Fruit fly (Drosophila melanogaster) whole organism, embryonic: Measurements from ENCODE around the gene Ptpmeg2.
A peak's percentile ranks its signal among the peaks of the same experiment; 100 is the strongest.

Source experiments
- CG10147 ChIP-seq: fragments of 200-800 bp; sonication (Bioruptor generic); optimal IDR thresholded peaks from 2 replicates; lab custom pipeline; 2019; ENCODE audit warnings: missing biosample characterization, mild to moderate bottlenecking, missing genetic modification characterization, moderate library complexity
- CG10543 ChIP-seq: fragments of 200-800 bp; sonication (Bioruptor generic); optimal IDR thresholded peaks from 3 replicates; lab custom pipeline; 2017; ENCODE audit warnings: missing biosample characterization, mild to moderate bottlenecking, missing genetic modification characterization, moderate library complexity
- CG10565 ChIP-seq: fragments of 200-800 bp; sonication (Bioruptor generic); optimal IDR thresholded peaks from 3 replicates; lab custom pipeline; 2016; ENCODE audit warnings: missing biosample characterization, mild to moderate bottlenecking, missing genetic modification characterization
- CG10979 ChIP-seq: fragments of 200-800 bp; sonication (Bioruptor generic); optimal IDR thresholded peaks from 2 replicates; lab custom pipeline; 2018; ENCODE audit warnings: missing biosample characterization, mild to moderate bottlenecking, missing genetic modification characterization, moderate library complexity
- CG11560 ChIP-seq: fragments of 200-800 bp; sonication (Bioruptor generic); IDR thresholded peaks from 3 replicates; pipeline ENCODE4 v1.3.6; 2022; ENCODE audit warnings: missing biosample characterization, missing genetic modification characterization
- CG12155 ChIP-seq: fragments of 200-800 bp; sonication (Bioruptor generic); optimal IDR thresholded peaks from 3 replicates; lab custom pipeline; 2016; ENCODE audit warnings: missing biosample characterization, missing genetic modification characterization
- CG12744 ChIP-seq: fragments of 200-800 bp; sonication (Bioruptor generic); optimal IDR thresholded peaks from 2 replicates; lab custom pipeline; 2016; ENCODE audit warnings: missing biosample characterization, missing genetic modification characterization
- CG12769 ChIP-seq: fragments of 200-800 bp; sonication (Bioruptor generic); optimal IDR thresholded peaks from 2 replicates; lab custom pipeline; 2019; ENCODE audit warnings: missing biosample characterization, mild to moderate bottlenecking, missing genetic modification characterization, moderate library complexity
- CG13296 ChIP-seq: fragments of 200-800 bp; sonication (Bioruptor generic); optimal IDR thresholded peaks from 3 replicates; lab custom pipeline; 2018; ENCODE audit warnings: missing biosample characterization, mild to moderate bottlenecking, missing genetic modification characterization
- CG13775 ChIP-seq: fragments of 200-800 bp; sonication (Bioruptor generic); optimal IDR thresholded peaks from 3 replicates; lab custom pipeline; 2017; ENCODE audit warnings: missing biosample characterization, mild to moderate bottlenecking, missing genetic modification characterization
- CG14667 ChIP-seq: fragments of 200-800 bp; sonication (Bioruptor generic); IDR thresholded peaks from 2 replicates; pipeline ENCODE4 v1.3.6; 2022; ENCODE audit warnings: missing biosample characterization, missing genetic modification characterization
- CG15011 ChIP-seq: fragments of 200-800 bp; sonication (Bioruptor generic); optimal IDR thresholded peaks from 3 replicates; lab custom pipeline; 2018; ENCODE audit warnings: missing biosample characterization, mild to moderate bottlenecking, missing genetic modification characterization
- CG1602 ChIP-seq: fragments of 200-800 bp; sonication (Bioruptor generic); optimal IDR thresholded peaks from 3 replicates; lab custom pipeline; 2016; ENCODE audit warnings: missing biosample characterization, missing genetic modification characterization
- CG17385 ChIP-seq: fragments of 200-800 bp; sonication (Bioruptor generic); optimal IDR thresholded peaks from 3 replicates; lab custom pipeline; 2018; ENCODE audit warnings: missing biosample characterization, mild to moderate bottlenecking, missing genetic modification characterization
- CG30020 ChIP-seq: fragments of 200-800 bp; optimal IDR thresholded peaks from 2 replicates; lab custom pipeline; 2019; ENCODE audit warnings: missing biosample characterization, mild to moderate bottlenecking, missing genetic modification characterization, moderate library complexity
- CG31365 ChIP-seq: fragments of 200-800 bp; sonication (Bioruptor generic); optimal IDR thresholded peaks from 2 replicates; lab custom pipeline; 2018; ENCODE audit warnings: missing biosample characterization, mild to moderate bottlenecking, missing genetic modification characterization
- CG33557 ChIP-seq: fragments of 200-800 bp; sonication (Bioruptor generic); optimal IDR thresholded peaks from 2 replicates; lab custom pipeline; 2019; ENCODE audit warnings: missing biosample characterization, mild to moderate bottlenecking, missing genetic modification characterization, moderate library complexity
- CG6654 ChIP-seq: fragments of 200-800 bp; sonication (Bioruptor generic); optimal IDR thresholded peaks from 2 replicates; lab custom pipeline; 2017; ENCODE audit warnings: missing biosample characterization, mild to moderate bottlenecking, missing genetic modification characterization
- CG8765 ChIP-seq: fragments of 200-800 bp; sonication (Bioruptor generic); IDR thresholded peaks from 2 replicates; pipeline ENCODE4 v1.3.6; 2022; ENCODE audit warnings: missing biosample characterization, missing genetic modification characterization
- CG8924 ChIP-seq: fragments of 200-800 bp; optimal IDR thresholded peaks from 3 replicates; lab custom pipeline; 2019; ENCODE audit warnings: missing biosample characterization, mild to moderate bottlenecking, missing genetic modification characterization, moderate library complexity
- Fer2 ChIP-seq: fragments of 200-800 bp; sonication (Bioruptor generic); optimal IDR thresholded peaks from 2 replicates; lab custom pipeline; 2018; ENCODE audit warnings: missing biosample characterization, mild to moderate bottlenecking, missing genetic modification characterization, moderate library complexity
- Gsc ChIP-seq: fragments of 200-800 bp; sonication (Bioruptor generic); IDR thresholded peaks from 2 replicates; pipeline ENCODE4 v1.3.6; 2022; ENCODE audit warnings: missing biosample characterization, missing genetic modification characterization
- H2.0 ChIP-seq: fragments of 200-800 bp; sonication (Bioruptor generic); IDR thresholded peaks from 2 replicates; pipeline ENCODE4 v1.3.6; 2022; ENCODE audit warnings: missing biosample characterization, missing genetic modification characterization
- HLHmδ ChIP-seq: fragments of 200-800 bp; sonication (Bioruptor generic); optimal IDR thresholded peaks from 2 replicates; lab custom pipeline; 2018; ENCODE audit warnings: missing biosample characterization, mild to moderate bottlenecking, missing genetic modification characterization, moderate library complexity
- Hand ChIP-seq: fragments of 200-800 bp; sonication (Bioruptor generic); optimal IDR thresholded peaks from 2 replicates; lab custom pipeline; 2017; ENCODE audit warnings: mild to moderate bottlenecking, missing biosample characterization, missing genetic modification reagents, missing genetic modification characterization
- MBD-R2 ChIP-seq: fragments of 200-800 bp; sonication (Bioruptor generic); IDR thresholded peaks from 2 replicates; pipeline ENCODE4 v1.3.6; 2022; ENCODE audit warnings: missing biosample characterization, missing genetic modification characterization
- Max ChIP-seq: fragments of 200-800 bp; sonication (Bioruptor generic); optimal IDR thresholded peaks from 2 replicates; lab custom pipeline; 2016; ENCODE audit warnings: missing biosample characterization, mild to moderate bottlenecking, missing genetic modification characterization
- Mes4 ChIP-seq: fragments of 200-800 bp; sonication (Bioruptor generic); optimal IDR thresholded peaks from 2 replicates; lab custom pipeline; 2016; ENCODE audit warnings: missing biosample characterization, missing genetic modification characterization
- Nf-YA ChIP-seq: fragments of 200-800 bp; sonication (Bioruptor generic); IDR thresholded peaks from 2 replicates; pipeline ENCODE4 v1.3.6; 2022; ENCODE audit warnings: missing biosample characterization, missing genetic modification characterization
- Opbp ChIP-seq: fragments of 200-800 bp; sonication (Bioruptor generic); IDR thresholded peaks from 3 replicates; pipeline ENCODE4 v1.3.6; 2022; ENCODE audit warnings: missing biosample characterization, missing genetic modification characterization; ENCODE audit not compliant: partially characterized antibody
- Rx ChIP-seq: fragments of 200-800 bp; sonication (Bioruptor generic); IDR thresholded peaks from 2 replicates; pipeline ENCODE4 v1.3.6; 2022; ENCODE audit warnings: missing biosample characterization, missing genetic modification characterization
- Side ChIP-seq: fragments of 200-800 bp; sonication (Bioruptor generic); optimal IDR thresholded peaks from 2 replicates; lab custom pipeline; 2016; ENCODE audit warnings: missing biosample characterization, missing genetic modification characterization
- Sry-β ChIP-seq: fragments of 200-800 bp; sonication (Bioruptor generic); optimal IDR thresholded peaks from 2 replicates; lab custom pipeline; 2018; ENCODE audit warnings: missing biosample characterization, mild to moderate bottlenecking, missing genetic modification characterization, moderate library complexity
- ara ChIP-seq: fragments of 200-800 bp; sonication (Bioruptor generic); IDR thresholded peaks from 2 replicates; pipeline ENCODE4 v1.3.6; 2022; ENCODE audit warnings: missing biosample characterization, missing genetic modification characterization
- btn ChIP-seq: fragments of 200-800 bp; sonication (Bioruptor generic); optimal IDR thresholded peaks from 2 replicates; lab custom pipeline; 2016; ENCODE audit warnings: missing biosample characterization, missing genetic modification characterization
- danr ChIP-seq: fragments of 200-800 bp; sonication (Bioruptor generic); IDR thresholded peaks from 2 replicates; pipeline ENCODE4 v1.3.6; 2022; ENCODE audit warnings: missing biosample characterization, missing genetic modification characterization
- eyg ChIP-seq: fragments of 200-800 bp; sonication (Bioruptor generic); optimal IDR thresholded peaks from 3 replicates; lab custom pipeline; 2016; ENCODE audit warnings: missing biosample characterization, missing genetic modification characterization
- grn ChIP-seq: fragments of 200-800 bp; sonication (Bioruptor generic); optimal IDR thresholded peaks from 3 replicates; lab custom pipeline; 2017; ENCODE audit warnings: missing biosample characterization, missing genetic modification characterization
- her ChIP-seq: fragments of 200-800 bp; sonication (Bioruptor generic); optimal IDR thresholded peaks from 2 replicates; lab custom pipeline; 2016; ENCODE audit warnings: missing biosample characterization, missing genetic modification characterization
- ind ChIP-seq: fragments of 200-800 bp; sonication (Bioruptor generic); optimal IDR thresholded peaks from 3 replicates; lab custom pipeline; 2016; ENCODE audit warnings: missing biosample characterization, missing genetic modification characterization
- knrl ChIP-seq: fragments of 200-800 bp; sonication (Bioruptor generic); IDR thresholded peaks from 3 replicates; pipeline ENCODE4 v1.3.6; 2022; ENCODE audit warnings: missing biosample characterization, missing genetic modification characterization; ENCODE audit not compliant: partially characterized antibody
- lov ChIP-seq, 2 experiments: fragments of 200-800 bp in 1 of 2; fragments of >200 bp in 1 of 2; sonication (Bioruptor generic) in 1 of 2; IDR thresholded peaks in 1 of 2; optimal IDR thresholded peaks in 1 of 2; 2 replicates in 1 of 2; 3 replicates in 1 of 2; pipeline versions ENCODE4 v1.3.6 to Lab custom; 2017 to 2022; ENCODE audit warnings: missing biosample characterization in 1 of 2, missing genetic modification characterization in 1 of 2
- mld ChIP-seq: fragments of 200-800 bp; sonication (Bioruptor generic); IDR thresholded peaks from 3 replicates; pipeline ENCODE4 v1.3.6; 2022; ENCODE audit warnings: missing biosample characterization, missing genetic modification characterization; ENCODE audit not compliant: partially characterized antibody
- ranshi ChIP-seq: fragments of 200-800 bp; sonication (Bioruptor generic); IDR thresholded peaks from 2 replicates; pipeline ENCODE4 v1.3.6; 2022; ENCODE audit warnings: missing biosample characterization, missing genetic modification characterization
- schlank ChIP-seq: fragments of 200-800 bp; sonication (Bioruptor generic); optimal IDR thresholded peaks from 2 replicates; lab custom pipeline; 2018; ENCODE audit warnings: missing biosample characterization, mild to moderate bottlenecking, missing genetic modification characterization
- scrt ChIP-seq: fragments of 200-800 bp; sonication (Bioruptor generic); optimal IDR thresholded peaks from 2 replicates; lab custom pipeline; 2018; ENCODE audit warnings: missing biosample characterization, mild to moderate bottlenecking, missing genetic modification characterization, moderate library complexity
- trem ChIP-seq: fragments of 200-800 bp; optimal IDR thresholded peaks from 3 replicates; lab custom pipeline; 2019; ENCODE audit warnings: missing biosample characterization, mild to moderate bottlenecking, missing genetic modification characterization, moderate library complexity
- usp ChIP-seq: fragments of >200 bp; optimal IDR thresholded peaks from 2 replicates; lab custom pipeline; 2017; ENCODE audit warnings: missing biosample characterization, missing genetic modification characterization

Gene Ptpmeg2

dm6 chrX:9578696-9579509 lies 80.0 kb downstream of the Ptpmeg2 start (continued):
- TF ChIP-seq Max (GFP tag; lab: Kevin White, UChicago) (peak; percentile 94), CG30020 (tag; lab: Kevin White, UChicago) (peak; percentile 83), ind (GFP tag; lab: Kevin White, UChicago) (peak; percentile 99), Fer2 (tag; lab: Kevin White, UChicago) (peak; percentile 91), CG10147 (GFP tag; lab: Kevin White, UChicago) (peak; percentile 90), CG13775 (peak; percentile 98), CG8924 (tag; lab: Kevin White, UChicago) (peak; percentile 98), Side (GFP tag; lab: Kevin White, UChicago) (peak; percentile 98), H2.0 (GFP tag; lab: Robert Waterston, UW) (peak; percentile 98), danr (GFP tag; lab: Robert Waterston, UW) (peak; percentile 97), CG10543 (GFP tag; lab: Kevin White, UChicago) (peak; percentile 64), CG12744 (GFP tag; lab: Kevin White, UChicago) (peak; percentile 95), knrl (GFP tag; lab: Robert Waterston, UW) (no peak), HLHmδ (GFP tag; lab: Kevin White, UChicago) (peak; percentile 25), CG17385 (GFP tag; lab: Kevin White, UChicago) (peak; percentile 93), her (peak; percentile 96), Rx (GFP tag; lab: Robert Waterston, UW) (peak; percentile 99), trem (tag; lab: Kevin White, UChicago) (peak; percentile 95), Nf-YA (GFP tag; lab: Robert Waterston, UW) (peak; percentile 94), scrt (GFP tag; lab: Kevin White, UChicago) (peak; percentile 92), Mes4 (GFP tag; lab: Kevin White, UChicago) (peak; percentile 98), Sry-β (GFP tag; lab: Kevin White, UChicago) (peak; percentile 74), Gsc (GFP tag; lab: Robert Waterston, UW) (peak; percentile 98), CG11560 (peak; percentile 92), schlank (peak; percentile 96), CG33557 (GFP tag; lab: Kevin White, UChicago) (peak; percentile 94), Hand (GFP tag; lab: Kevin White, UChicago) (peak; percentile 94), mld (no peak), usp (GFP tag; lab: Kevin White, UChicago) (no peak), ranshi (peak; percentile 99), CG1602 (peak; percentile 99), CG14667 (GFP tag; lab: Robert Waterston, UW) (peak; percentile 99), lov (optimal IDR thresholded peaks at IDR 0.05; lab: Kevin White, UChicago) (no peak), lov (GFP tag; IDR thresholded peaks at IDR 0.05; lab: Robert Waterston, UW) (peak; percentile 99), CG31365 (tag; lab: Kevin White, UChicago) (peak; percentile 86), CG6654 (GFP tag; lab: Kevin White, UChicago) (peak; percentile 91), CG12769 (tag; lab: Kevin White, UChicago) (peak; percentile 99), CG10979 (tag; lab: Kevin White, UChicago) (peak; percentile 98), CG15011 (peak; percentile 94), MBD-R2 (GFP tag; lab: Robert Waterston, UW) (peak; percentile 96), btn (GFP tag; lab: Kevin White, UChicago) (peak; percentile 97), CG8765 (peak; percentile 99), eyg (GFP tag; lab: Kevin White, UChicago) (peak; percentile 96), CG10565 (GFP tag; lab: Kevin White, UChicago) (peak; percentile 91), CG13296 (GFP tag; lab: Kevin White, UChicago) (peak; percentile 87), ara (GFP tag; lab: Robert Waterston, UW) (peak; percentile 99), grn (peak; percentile 81), Opbp (GFP tag; lab: Robert Waterston, UW) (no peak), CG12155 (GFP tag; lab: Kevin White, UChicago) (peak; percentile 98)
